Worm (Caenorhabditis elegans): ENCODE data around the gene F54B11.10.

ce11 chrX:13590688-13591087 lies 8.8 kb downstream of the F54B11.10 start:
- no peak for TF ChIP-seq R02D3.7 (tag; optimal IDR thresholded peaks at IDR 0.05)
- TF ChIP-seq ztf-11 (tag; optimal IDR thresholded peaks at IDR 0.05): no peak
- no peak for TF ChIP-seq egl-27 (tag; optimal IDR thresholded peaks at IDR 0.05)
- no peak for TF ChIP-seq lin-15B (tag; optimal IDR thresholded peaks at IDR 0.05)
- no peak for TF ChIP-seq elt-3 (tag; optimal IDR thresholded peaks at IDR 0.05)
- TF ChIP-seq ama-1 (optimal IDR thresholded peaks at IDR 0.05): no peak

Measured in whole organism, L3 larva.